Worm (Caenorhabditis elegans) whole organism, early embryonic: ENCODE results near the gene vps-52.

Experiments
- B0310.2 ChIP-seq: sonication (generic microtip); optimal IDR thresholded peaks from 2 replicates; lab custom pipeline; 2016; ENCODE audit warnings: mild to moderate bottlenecking, missing genetic modification characterization, missing compliant biosample characterization
- F13C5.2 ChIP-seq: sonication (generic microtip); optimal IDR thresholded peaks from 2 replicates; lab custom pipeline; 2017; ENCODE audit warnings: mild to moderate bottlenecking, missing genetic modification characterization, inconsistent platforms, missing compliant biosample characterization
- aly-1 ChIP-seq: sonication (generic microtip); optimal IDR thresholded peaks from 2 replicates; lab custom pipeline; 2016; ENCODE audit warnings: missing genetic modification characterization, missing compliant biosample characterization
- ama-1 ChIP-seq: fragments of 150-350 bp; optimal IDR thresholded peaks from 2 replicates; lab custom pipeline; 2014
- ceh-13 ChIP-seq: fragments of 200-800 bp; sonication (Bioruptor generic); optimal IDR thresholded peaks from 2 replicates; lab custom pipeline; 2018; ENCODE audit warnings: mild to moderate bottlenecking, missing genetic modification characterization, missing compliant biosample characterization
- ceh-36 ChIP-seq: sonication (generic microtip); optimal IDR thresholded peaks from 2 replicates; lab custom pipeline; 2016; ENCODE audit warnings: missing genetic modification characterization, inconsistent platforms, missing compliant biosample characterization
- ets-7 ChIP-seq: sonication (generic microtip); optimal IDR thresholded peaks from 2 replicates; lab custom pipeline; 2016; ENCODE audit warnings: missing genotype, missing genetic modification characterization, missing compliant biosample characterization
- flt-1 ChIP-seq: fragments of 200-800 bp; sonication (Bioruptor generic); IDR thresholded peaks from 2 replicates; pipeline ENCODE4 v1.3.6; 2022; ENCODE audit warnings: missing genetic modification characterization, missing compliant biosample characterization
- hmbx-1 ChIP-seq: sonication (generic microtip); optimal IDR thresholded peaks from 2 replicates; lab custom pipeline; 2016; ENCODE audit warnings: mild to moderate bottlenecking, missing genetic modification characterization, missing compliant biosample characterization
- hmg-4 ChIP-seq: fragments of 200-800 bp; sonication (Bioruptor generic); optimal IDR thresholded peaks from 2 replicates; lab custom pipeline; 2018; ENCODE audit warnings: mild to moderate bottlenecking, missing genetic modification characterization, missing compliant biosample characterization
- hnd-1 ChIP-seq: sonication (generic microtip); optimal IDR thresholded peaks from 2 replicates; lab custom pipeline; 2016; ENCODE audit warnings: missing genetic modification characterization, missing compliant biosample characterization
- pes-1 ChIP-seq: fragments of 200-800 bp; sonication (Bioruptor generic); IDR thresholded peaks from 2 replicates; pipeline ENCODE4 v1.3.6; 2022; ENCODE audit warnings: missing genetic modification reagents, missing genetic modification characterization, missing compliant biosample characterization
- scrt-1 ChIP-seq: fragments of 200-800 bp; sonication (Bioruptor generic); IDR thresholded peaks from 2 replicates; pipeline ENCODE4 v1.3.6; 2022; ENCODE audit warnings: missing genetic modification characterization, missing compliant biosample characterization
- sea-1 ChIP-seq: fragments of 200-800 bp; sonication (Bioruptor generic); conservative IDR thresholded peaks from 2 replicates; pipeline ENCODE4 v1.3.6; 2022; ENCODE audit warnings: missing genetic modification characterization, missing compliant biosample characterization
- tbx-11 ChIP-seq: fragments of 200-800 bp; sonication (Bioruptor generic); IDR thresholded peaks from 2 replicates; pipeline ENCODE4 v1.3.6; 2022; ENCODE audit warnings: missing genetic modification characterization, missing compliant biosample characterization
- tbx-37 ChIP-seq: fragments of 200-800 bp; sonication (Bioruptor generic); conservative IDR thresholded peaks from 2 replicates; pipeline ENCODE4 v1.3.6; 2022; ENCODE audit warnings: missing genetic modification reagents, missing genetic modification characterization, missing compliant biosample characterization
- tra-4 ChIP-seq: sonication (generic microtip); optimal IDR thresholded peaks from 2 replicates; lab custom pipeline; 2017; ENCODE audit warnings: missing genetic modification characterization, missing compliant biosample characterization

vps-52 gene

DNA sequence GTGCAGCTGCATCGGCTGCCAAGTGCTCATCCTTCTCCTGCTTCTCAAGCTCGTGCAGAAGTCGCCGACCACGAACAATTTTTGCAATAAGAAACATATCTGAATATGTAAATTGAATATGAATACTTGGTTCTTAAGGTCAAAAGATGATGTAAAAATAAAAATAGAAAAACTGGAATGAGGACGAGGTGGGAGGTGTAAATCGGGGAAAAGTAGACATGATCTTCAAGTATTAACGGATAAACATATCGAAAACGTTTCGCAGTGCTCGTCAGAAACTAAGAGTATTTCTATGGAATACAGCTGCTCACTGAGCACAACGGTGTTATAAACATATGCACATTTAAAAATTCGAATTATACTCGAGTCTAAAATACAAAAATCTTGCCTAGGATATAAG lies 25.1 kb upstream of the vps-52 start, which contains the start of gene glb-16:
Gene glb-16, minus strand, starts transcription at position 101 of the 400 bp plus-strand sequence.
- TF ChIP-seq tbx-37 (no peak), hmbx-1 (tag; lab: Kevin White, UChicago) (no peak), tbx-11 (GFP tag; lab: Robert Waterston, UW) (no peak), tra-4 (tag; lab: Kevin White, UChicago) (no peak), ama-1 (lab: Kevin White, UChicago) (no peak), scrt-1 (GFP tag; lab: Robert Waterston, UW) (no peak), ceh-13 (GFP tag; lab: Kevin White, UChicago) (no peak), hmg-4 (GFP tag; lab: Kevin White, UChicago) (no peak), B0310.2 (tag; lab: Kevin White, UChicago) (no peak), ets-7 (tag; lab: Kevin White, UChicago) (no peak), pes-1 (GFP tag; lab: Robert Waterston, UW) (no peak), ceh-36 (tag; lab: Kevin White, UChicago) (no peak), sea-1 (GFP tag; lab: Robert Waterston, UW) (no peak), F13C5.2 (tag; lab: Kevin White, UChicago) (no peak), hnd-1 (tag; lab: Kevin White, UChicago) (no peak), flt-1 (no peak), aly-1 (no peak)

DNA sequence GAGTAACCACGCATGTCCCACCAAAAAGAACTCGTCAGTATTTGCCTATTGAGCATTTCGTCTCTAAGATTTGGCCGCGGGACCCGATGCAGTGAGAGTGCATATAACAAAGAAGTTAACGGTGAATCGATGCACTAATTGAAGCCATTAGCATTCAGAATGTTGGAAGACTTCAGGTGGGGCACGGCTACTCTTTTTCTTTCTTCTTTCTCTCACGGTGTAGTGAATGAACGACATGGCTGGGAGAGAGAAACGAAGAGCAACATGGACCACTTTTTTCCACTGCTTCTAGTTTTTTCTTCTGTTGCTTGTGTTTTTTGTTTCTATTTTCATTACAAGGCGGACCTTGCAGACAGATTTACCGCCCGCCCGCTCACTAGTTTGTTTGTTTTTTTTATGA lies 24.0 kb upstream of the vps-52 start:
- no peak for TF ChIP-seq pes-1 (GFP tag; lab: Robert Waterston, UW)
- no peak for TF ChIP-seq ceh-13 (GFP tag; lab: Kevin White, UChicago)
- no peak for TF ChIP-seq tbx-11 (GFP tag; lab: Robert Waterston, UW)
- TF ChIP-seq hnd-1 (tag; lab: Kevin White, UChicago), result no peak
- no peak for TF ChIP-seq F13C5.2 (tag; lab: Kevin White, UChicago)
- TF ChIP-seq tra-4 (tag; lab: Kevin White, UChicago), result no peak
- no peak for TF ChIP-seq aly-1
- TF ChIP-seq ets-7 (tag; lab: Kevin White, UChicago), result no peak
- TF ChIP-seq ceh-36 (tag; lab: Kevin White, UChicago), result no peak
- no peak for TF ChIP-seq hmbx-1 (tag; lab: Kevin White, UChicago)
- TF ChIP-seq hmg-4 (GFP tag; lab: Kevin White, UChicago), result no peak
- TF ChIP-seq scrt-1 (GFP tag; lab: Robert Waterston, UW), result no peak
- no peak for TF ChIP-seq B0310.2 (tag; lab: Kevin White, UChicago)
- TF ChIP-seq flt-1, result no peak
- TF ChIP-seq ama-1 (lab: Kevin White, UChicago), result no peak
- TF ChIP-seq sea-1 (GFP tag; lab: Robert Waterston, UW), result no peak
- no peak for TF ChIP-seq tbx-37

DNA sequence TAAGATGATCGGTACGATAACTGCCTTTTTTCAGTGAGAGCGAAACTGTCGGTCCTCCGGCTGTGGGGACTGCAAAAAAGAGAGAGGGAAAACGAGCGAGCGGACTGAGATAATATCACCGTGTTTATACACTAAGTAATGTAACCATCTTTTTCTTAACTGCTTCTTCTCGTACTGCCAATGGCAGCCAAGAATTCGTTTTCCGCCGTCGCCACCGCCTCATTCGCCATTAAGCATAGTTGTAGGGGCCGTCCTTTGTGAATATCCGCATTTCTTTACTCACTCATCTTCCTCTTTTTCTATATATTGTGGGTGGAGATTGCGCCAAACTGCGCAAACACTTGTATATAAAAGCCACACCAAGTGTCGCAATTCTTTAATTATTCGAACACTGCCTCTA lies 18.6 kb upstream of the vps-52 start, which contains the start of gene col-174:
Gene col-174, plus strand, starts transcription at position 301 of the 400 bp plus-strand sequence.
- TF ChIP-seq sea-1 (GFP tag; lab: Robert Waterston, UW), result no peak

DNA sequence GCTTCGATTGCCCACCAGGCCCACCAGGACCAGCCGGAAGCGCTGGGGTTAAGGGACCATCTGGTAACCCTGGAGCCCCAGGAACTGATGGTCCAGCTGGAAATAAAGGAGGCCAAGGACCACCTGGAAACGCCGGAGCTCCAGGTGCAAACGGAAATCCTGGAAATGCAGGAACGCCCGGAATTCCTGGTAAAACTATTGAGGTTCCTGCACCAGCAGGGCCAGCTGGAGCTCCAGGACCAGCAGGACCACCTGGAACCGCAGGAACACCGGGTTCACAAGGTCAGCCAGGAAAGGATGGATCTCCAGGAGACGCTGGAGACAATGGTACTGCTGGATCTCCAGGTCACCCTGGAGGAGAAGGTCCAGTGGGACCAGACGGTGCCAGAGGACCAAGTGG lies 17.4 kb upstream of the vps-52 start:
- TF ChIP-seq tbx-37, result no peak
- TF ChIP-seq ceh-36 (tag; lab: Kevin White, UChicago), result no peak
- no peak for TF ChIP-seq ceh-13 (GFP tag; lab: Kevin White, UChicago)

DNA sequence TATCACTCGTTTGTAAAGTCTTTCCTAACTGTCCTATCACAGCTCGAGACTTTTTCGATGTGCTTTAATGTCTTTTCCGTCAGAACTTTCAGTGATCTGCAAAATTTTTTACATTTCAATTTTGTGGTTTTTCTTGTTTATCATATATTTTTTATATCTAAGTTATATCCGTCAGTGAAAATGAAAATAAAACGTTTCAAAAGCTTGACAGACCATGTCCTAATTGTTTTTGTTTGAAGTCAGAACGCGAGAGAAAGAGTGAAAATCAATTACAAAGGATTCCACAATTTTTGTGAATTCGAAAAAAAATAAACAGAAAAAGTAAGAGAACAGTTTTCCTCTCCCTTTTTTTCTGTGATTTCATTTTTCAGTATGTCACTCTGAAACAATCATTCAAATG lies 17.0 kb upstream of the vps-52 start, which contains the start of gene F46C8.1:
Gene F46C8.1, plus strand, starts transcription at position 301 of the 400 bp plus-strand sequence.
- TF ChIP-seq aly-1, result no peak
- no peak for TF ChIP-seq hmg-4 (GFP tag; lab: Kevin White, UChicago)
- no peak for TF ChIP-seq ama-1 (lab: Kevin White, UChicago)
- no peak for TF ChIP-seq sea-1 (GFP tag; lab: Robert Waterston, UW)
- no peak for TF ChIP-seq ets-7 (tag; lab: Kevin White, UChicago)
- no peak for TF ChIP-seq B0310.2 (tag; lab: Kevin White, UChicago)
- no peak for TF ChIP-seq scrt-1 (GFP tag; lab: Robert Waterston, UW)
- TF ChIP-seq flt-1, result no peak
- TF ChIP-seq hmbx-1 (tag; lab: Kevin White, UChicago), result no peak
- TF ChIP-seq tbx-37, result no peak
- TF ChIP-seq ceh-36 (tag; lab: Kevin White, UChicago), result no peak

DNA sequence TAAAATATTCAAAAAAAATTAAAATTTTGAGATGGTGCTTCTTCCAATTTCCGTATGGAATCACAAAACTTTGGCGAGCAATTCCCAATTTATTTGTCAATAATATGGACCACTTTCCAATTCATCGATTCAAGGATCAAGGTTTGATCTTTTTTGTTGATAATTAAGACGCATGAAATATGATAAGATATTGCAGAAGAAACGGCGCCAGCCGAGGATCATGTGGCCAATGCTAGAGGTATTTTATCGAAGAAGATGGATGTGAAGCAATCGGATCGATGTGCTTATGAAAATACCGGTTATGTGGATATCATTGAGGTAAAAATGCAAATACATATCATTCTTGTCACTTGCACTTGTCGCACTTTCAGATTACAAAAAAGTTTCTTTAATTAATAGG lies 14.7 kb upstream of the vps-52 start:
- TF ChIP-seq sea-1 (GFP tag; lab: Robert Waterston, UW) (no peak), hmbx-1 (tag; lab: Kevin White, UChicago) (no peak), tbx-37 (no peak), ceh-13 (GFP tag; lab: Kevin White, UChicago) (no peak), aly-1 (no peak), ceh-36 (tag; lab: Kevin White, UChicago) (no peak), F13C5.2 (tag; lab: Kevin White, UChicago) (no peak), ets-7 (tag; lab: Kevin White, UChicago) (no peak), tra-4 (tag; lab: Kevin White, UChicago) (no peak), hnd-1 (tag; lab: Kevin White, UChicago) (no peak)

DNA sequence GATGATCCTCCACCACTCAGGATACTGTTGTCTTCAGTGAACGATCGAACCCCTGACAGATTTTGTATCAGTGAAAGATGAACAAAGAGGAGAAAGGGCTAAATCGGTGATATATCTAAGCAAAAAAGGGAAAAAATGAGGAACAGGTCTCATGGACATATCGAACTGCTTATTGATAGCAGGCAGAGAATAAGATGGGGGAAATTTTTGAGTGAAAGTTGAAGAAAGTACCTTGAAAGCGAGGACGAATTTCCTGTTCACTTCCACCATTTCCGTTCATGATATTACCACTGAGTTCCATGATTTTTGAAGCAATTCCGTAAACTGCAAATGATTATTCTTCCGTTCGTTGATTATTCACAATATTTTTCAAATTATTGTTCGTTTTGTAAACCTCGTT lies 11.8 kb upstream of the vps-52 start:
- TF ChIP-seq ceh-36 (tag; lab: Kevin White, UChicago) (no peak), ceh-13 (GFP tag; lab: Kevin White, UChicago) (no peak), hnd-1 (tag; lab: Kevin White, UChicago) (no peak), ama-1 (lab: Kevin White, UChicago) (no peak), sea-1 (GFP tag; lab: Robert Waterston, UW) (no peak), ets-7 (tag; lab: Kevin White, UChicago) (no peak), aly-1 (no peak)

DNA sequence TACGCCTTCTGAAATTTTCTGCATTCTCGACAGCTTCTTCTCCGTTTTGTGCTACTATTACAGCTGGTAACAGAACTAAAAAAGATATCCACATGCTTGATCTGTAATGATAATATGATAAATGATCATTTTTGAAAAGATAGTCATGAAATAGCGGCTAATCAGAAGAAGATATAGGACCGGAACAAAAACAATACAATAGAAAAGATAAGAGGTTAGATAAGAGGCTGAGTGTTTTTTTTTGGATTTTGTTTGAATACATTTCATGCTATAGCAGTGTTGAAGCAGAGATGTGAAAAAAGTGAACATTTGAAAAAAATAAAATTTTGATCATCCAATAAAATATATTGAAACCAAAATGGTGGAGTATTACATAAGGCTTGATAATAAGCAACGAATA lies 10.8 kb upstream of the vps-52 start, which contains the start of gene F46C8.8:
Gene F46C8.8, minus strand, starts transcription at position 101 of the 400 bp plus-strand sequence.
- TF ChIP-seq ama-1 (lab: Kevin White, UChicago) (no peak), ceh-13 (GFP tag; lab: Kevin White, UChicago) (no peak), flt-1 (no peak), ceh-36 (tag; lab: Kevin White, UChicago) (no peak), tbx-37 (no peak), tbx-11 (GFP tag; lab: Robert Waterston, UW) (no peak), scrt-1 (GFP tag; lab: Robert Waterston, UW) (no peak), hmbx-1 (tag; lab: Kevin White, UChicago) (no peak), F13C5.2 (tag; lab: Kevin White, UChicago) (no peak), pes-1 (GFP tag; lab: Robert Waterston, UW) (no peak), tra-4 (tag; lab: Kevin White, UChicago) (no peak), ets-7 (tag; lab: Kevin White, UChicago) (no peak), B0310.2 (tag; lab: Kevin White, UChicago) (no peak), hmg-4 (GFP tag; lab: Kevin White, UChicago) (no peak), sea-1 (GFP tag; lab: Robert Waterston, UW) (no peak), aly-1 (no peak), hnd-1 (tag; lab: Kevin White, UChicago) (no peak)
